Worm (Caenorhabditis elegans) whole organism, L1 larva: ENCODE data around the gene C14B1.3.

Experiments
- C16A3.4 ChIP-seq: fragments of 150-350 bp; optimal IDR thresholded peaks from 2 replicates; lab custom pipeline; 2014; ENCODE audit warnings: missing biosample characterization, missing genetic modification characterization
- C34B4.2 ChIP-seq: sonication (generic microtip); optimal IDR thresholded peaks from 2 replicates; lab custom pipeline; 2017; ENCODE audit warnings: mild to moderate bottlenecking, missing genetic modification characterization, missing compliant biosample characterization
- F16B12.6 ChIP-seq: fragments of 150-350 bp; optimal IDR thresholded peaks from 2 replicates; lab custom pipeline; 2014; ENCODE audit warnings: missing biosample characterization, missing genetic modification characterization
- aha-1 ChIP-seq: fragments of 150-350 bp; optimal IDR thresholded peaks from 2 replicates; lab custom pipeline; 2014; ENCODE audit warnings: missing biosample characterization, missing genetic modification characterization
- alr-1 ChIP-seq: fragments of 200-800 bp; sonication (Bioruptor generic); optimal IDR thresholded peaks from 2 replicates; lab custom pipeline; 2018; ENCODE audit warnings: borderline replicate concordance, mild to moderate bottlenecking, missing genetic modification characterization, missing compliant biosample characterization
- aly-2 ChIP-seq: fragments of 150-350 bp; optimal IDR thresholded peaks from 2 replicates; lab custom pipeline; 2014; ENCODE audit warnings: missing biosample characterization, missing genetic modification characterization
- blmp-1 ChIP-seq: fragments of 150-350 bp; optimal IDR thresholded peaks from 2 replicates; lab custom pipeline; 2014; ENCODE audit warnings: missing biosample characterization, missing genetic modification characterization
- ceh-8 ChIP-seq: fragments of 200-800 bp; sonication (Bioruptor generic); optimal IDR thresholded peaks from 2 replicates; lab custom pipeline; 2018; ENCODE audit warnings: mild to moderate bottlenecking, missing genetic modification characterization, moderate library complexity, missing compliant biosample characterization
- ceh-82 ChIP-seq, 3 experiments: fragments of 150-350 bp in 1 of 3; sonication (generic microtip) in 2 of 3; optimal IDR thresholded peaks; 2 replicates each; lab custom pipeline; 2014 to 2017; ENCODE audit warnings: missing biosample characterization in 3 of 3, missing genetic modification characterization in 3 of 3
- dsc-1 ChIP-seq: sonication (generic microtip); optimal IDR thresholded peaks from 2 replicates; lab custom pipeline; 2016; ENCODE audit warnings: mild to moderate bottlenecking, missing genetic modification characterization, missing compliant biosample characterization
- efl-1 ChIP-seq, 4 experiments: fragments of 150-350 bp; optimal IDR thresholded peaks in 3 of 4; peaks in 1 of 4; 1 replicate in 1 of 4; 2 replicates in 3 of 4; lab custom pipeline; 2014; ENCODE audit warnings: missing biosample characterization in 2 of 4, missing genetic modification characterization in 2 of 4, missing genetic modification reagents in 2 of 4
- egl-13 ChIP-seq: sonication (generic microtip); optimal IDR thresholded peaks from 2 replicates; lab custom pipeline; 2016; ENCODE audit warnings: missing genotype, missing genetic modification reagents, missing genetic modification characterization, missing compliant biosample characterization
- egl-27 ChIP-seq, 2 experiments: fragments of 150-350 bp in 1 of 2; sonication (generic microtip); optimal IDR thresholded peaks; 3 replicates each; lab custom pipeline; 2017 to 2018; ENCODE audit warnings: missing biosample characterization in 2 of 2, missing genetic modification characterization in 2 of 2, missing genetic modification reagents in 2 of 2
- ets-5 ChIP-seq: fragments of 200-800 bp; sonication (Bioruptor generic); IDR thresholded peaks from 2 replicates; pipeline ENCODE4 v1.3.6; 2022; ENCODE audit warnings: missing genetic modification characterization, missing compliant biosample characterization
- fkh-10 ChIP-seq: sonication (generic microtip); optimal IDR thresholded peaks from 2 replicates; lab custom pipeline; 2017; ENCODE audit warnings: missing biosample characterization, missing genetic modification reagents, missing genetic modification characterization
- hlh-17 ChIP-seq: fragments of 200-800 bp; sonication (Bioruptor generic); optimal IDR thresholded peaks from 2 replicates; lab custom pipeline; 2018; ENCODE audit warnings: missing genetic modification characterization, mild to moderate bottlenecking, missing compliant biosample characterization, moderate library complexity, borderline replicate concordance
- isw-1 ChIP-seq: fragments of 200-800 bp; sonication (Bioruptor generic); IDR thresholded peaks from 2 replicates; pipeline ENCODE4 v1.3.6; 2022; ENCODE audit warnings: missing genetic modification characterization, missing compliant biosample characterization
- lin-13 ChIP-seq: fragments of 150-350 bp; optimal IDR thresholded peaks from 2 replicates; lab custom pipeline; 2014; ENCODE audit warnings: missing biosample characterization, missing genetic modification reagents, missing genetic modification characterization
- lin-14 ChIP-seq: fragments of 200-800 bp; sonication (Bioruptor generic); optimal IDR thresholded peaks from 2 replicates; lab custom pipeline; 2018; ENCODE audit warnings: mild to moderate bottlenecking, missing genetic modification characterization, moderate library complexity, missing compliant biosample characterization
- lin-15B ChIP-seq: fragments of 150-350 bp; sonication (generic microtip); optimal IDR thresholded peaks from 3 replicates; lab custom pipeline; 2014; ENCODE audit warnings: missing biosample characterization, missing genetic modification characterization
- lin-35 ChIP-seq, 2 experiments: fragments of 150-350 bp; optimal IDR thresholded peaks; 2 replicates each; lab custom pipeline; 2014; ENCODE audit warnings: missing biosample characterization in 2 of 2, missing genetic modification characterization in 2 of 2, missing genetic modification reagents in 2 of 2
- mdl-1 ChIP-seq, 2 experiments: fragments of 150-350 bp; optimal IDR thresholded peaks; 2 replicates each; lab custom pipeline; 2014 to 2017; ENCODE audit warnings: missing biosample characterization in 2 of 2, missing genetic modification characterization in 2 of 2, inconsistent platforms in 1 of 2
- mef-2 ChIP-seq: fragments of 150-350 bp; optimal IDR thresholded peaks from 2 replicates; lab custom pipeline; 2014; ENCODE audit warnings: missing biosample characterization, missing genetic modification characterization
- mep-1 ChIP-seq: fragments of 150-350 bp; optimal IDR thresholded peaks from 2 replicates; lab custom pipeline; 2014; ENCODE audit warnings: missing biosample characterization, missing genetic modification characterization
- nhr-11 ChIP-seq: fragments of 150-350 bp; optimal IDR thresholded peaks from 2 replicates; lab custom pipeline; 2014; ENCODE audit warnings: missing biosample characterization, missing genetic modification characterization
- nhr-12 ChIP-seq: sonication (generic microtip); optimal IDR thresholded peaks from 2 replicates; lab custom pipeline; 2017; ENCODE audit warnings: missing biosample characterization, missing genetic modification characterization
- nhr-19 ChIP-seq: fragments of 200-800 bp; sonication (Bioruptor generic); conservative IDR thresholded peaks from 2 replicates; pipeline ENCODE4 v1.3.6; 2022; ENCODE audit warnings: missing genetic modification characterization, missing compliant biosample characterization
- nhr-20 ChIP-seq: sonication (generic microtip); optimal IDR thresholded peaks from 2 replicates; lab custom pipeline; 2016; ENCODE audit warnings: mild to moderate bottlenecking, missing genetic modification characterization, missing compliant biosample characterization
- nhr-237 ChIP-seq: fragments of 150-350 bp; optimal IDR thresholded peaks from 2 replicates; lab custom pipeline; 2014; ENCODE audit warnings: missing biosample characterization, missing genetic modification characterization
- nhr-28 ChIP-seq: fragments of 150-350 bp; optimal IDR thresholded peaks from 2 replicates; lab custom pipeline; 2014; ENCODE audit warnings: missing biosample characterization, missing genetic modification characterization
- nhr-71 ChIP-seq: sonication (generic microtip); optimal IDR thresholded peaks from 2 replicates; lab custom pipeline; 2016; ENCODE audit warnings: mild to moderate bottlenecking, missing genetic modification characterization, moderate library complexity, missing compliant biosample characterization
- nhr-90 ChIP-seq: sonication (generic microtip); optimal IDR thresholded peaks from 2 replicates; lab custom pipeline; 2016; ENCODE audit warnings: mild to moderate bottlenecking, missing genetic modification characterization, missing compliant biosample characterization; ENCODE audit not compliant: poor library complexity
- rnt-1 ChIP-seq: sonication (generic microtip); optimal IDR thresholded peaks from 2 replicates; lab custom pipeline; 2016; ENCODE audit warnings: mild to moderate bottlenecking, missing genetic modification characterization, moderate library complexity, missing compliant biosample characterization
- skn-1 ChIP-seq: fragments of 150-350 bp; optimal IDR thresholded peaks from 2 replicates; lab custom pipeline; 2014; ENCODE audit warnings: missing biosample characterization, missing genetic modification characterization
- snu-23 ChIP-seq: sonication (generic microtip); optimal IDR thresholded peaks from 2 replicates; lab custom pipeline; 2016; ENCODE audit warnings: missing genetic modification characterization, missing compliant biosample characterization
- sptf-1 ChIP-seq: fragments of 150-350 bp; optimal IDR thresholded peaks from 2 replicates; lab custom pipeline; 2014; ENCODE audit warnings: missing biosample characterization, missing genetic modification characterization
- unc-130 ChIP-seq: fragments of 150-350 bp; optimal IDR thresholded peaks from 2 replicates; lab custom pipeline; 2017; ENCODE audit warnings: missing biosample characterization, missing genetic modification characterization, inconsistent platforms
- unc-62 ChIP-seq: fragments of 150-350 bp; optimal IDR thresholded peaks from 2 replicates; lab custom pipeline; 2014; ENCODE audit warnings: missing biosample characterization, missing genetic modification reagents, missing genetic modification characterization
- unc-86 ChIP-seq: sonication (generic microtip); optimal IDR thresholded peaks from 2 replicates; lab custom pipeline; 2016; ENCODE audit warnings: missing genetic modification characterization, missing compliant biosample characterization
- unc-98 ChIP-seq: fragments of 200-800 bp; sonication (Bioruptor generic); IDR thresholded peaks from 2 replicates; pipeline ENCODE4 v1.3.6; 2022; ENCODE audit warnings: missing genetic modification characterization, missing compliant biosample characterization
- vab-15 ChIP-seq: sonication (generic microtip); optimal IDR thresholded peaks from 2 replicates; lab custom pipeline; 2017; ENCODE audit warnings: missing genotype, mild to moderate bottlenecking, missing genetic modification characterization, missing compliant biosample characterization
- xbp-1 ChIP-seq: sonication (generic microtip); optimal IDR thresholded peaks from 2 replicates; lab custom pipeline; 2016; ENCODE audit warnings: missing genetic modification characterization, missing compliant biosample characterization
- zag-1 ChIP-seq: fragments of 150-350 bp; optimal IDR thresholded peaks from 2 replicates; lab custom pipeline; 2014; ENCODE audit warnings: missing biosample characterization, missing genetic modification characterization
- zip-4 ChIP-seq: fragments of 200-800 bp; sonication (Bioruptor generic); optimal IDR thresholded peaks from 2 replicates; lab custom pipeline; 2018; ENCODE audit warnings: mild to moderate bottlenecking, missing genetic modification characterization, moderate library complexity, missing compliant biosample characterization
- ztf-11 ChIP-seq, 2 experiments: sonication (generic microtip); optimal IDR thresholded peaks; 2 replicates each; lab custom pipeline; 2016 to 2017; ENCODE audit warnings: missing genetic modification characterization in 2 of 2, missing biosample characterization in 1 of 2, missing compliant biosample characterization in 1 of 2
- ztf-4 ChIP-seq: fragments of 150-350 bp; optimal IDR thresholded peaks from 2 replicates; lab custom pipeline; 2014; ENCODE audit warnings: missing biosample characterization, missing genetic modification characterization

The C14B1.3 gene

ce11 chrIII:3672839-3673238, 30.5 kb upstream of the C14B1.3 start (continued):
- TF ChIP-seq rnt-1 (tag; lab: Kevin White, UChicago) (no peak), unc-98 (GFP tag; lab: Robert Waterston, UW) (no peak), zip-4 (GFP tag; lab: Kevin White, UChicago) (no peak), efl-1 (optimal IDR thresholded peaks at IDR 0.05; lab: Kevin White, UChicago) (peak in 1 of 2 experiments; percentile 18), efl-1 (GFP tag; optimal IDR thresholded peaks at IDR 0.05 in 1 of 2; lab: Kevin White, UChicago) (peak in 1 of 2 experiments; percentile 85), unc-62 (GFP tag; lab: Kevin White, UChicago) (no peak), ztf-4 (tag; lab: Kevin White, UChicago) (no peak), egl-13 (no peak), hlh-17 (no peak), snu-23 (GFP tag; lab: Kevin White, UChicago) (peak; percentile 50), nhr-19 (GFP tag; lab: Robert Waterston, UW) (no peak), mef-2 (tag; lab: Kevin White, UChicago) (no peak), lin-13 (peak; percentile 25), mep-1 (peak; percentile 28), nhr-71 (peak; percentile 41), vab-15 (tag; lab: Kevin White, UChicago) (no peak), lin-14 (peak; percentile 90), ets-5 (GFP tag; lab: Robert Waterston, UW) (no peak)

ce11 chrIII:3674149-3674548, 29.2 kb upstream of the C14B1.3 start:
- TF ChIP-seq dsc-1 (peak; percentile 60), isw-1 (GFP tag; lab: Robert Waterston, UW) (no peak)

- no peak for TF ChIP-seq mef-2 (tag; lab: Kevin White, UChicago)
- no peak for TF ChIP-seq egl-27 (tag; optimal IDR thresholded peaks at IDR 0.05; lab: Kevin White, UChicago)
- no peak for TF ChIP-seq lin-35 (GFP tag; optimal IDR thresholded peaks at IDR 0.05; lab: Kevin White, UChicago)
- TF ChIP-seq blmp-1 (tag; lab: Kevin White, UChicago): peak; percentile 94
- no peak for TF ChIP-seq F16B12.6
- no peak for TF ChIP-seq ztf-11 (tag; optimal IDR thresholded peaks at IDR 0.05; lab: Kevin White, UChicago)
Observed at ce11 chrIII:3675480-3675879, 27.9 kb upstream of the C14B1.3 start.

ce11 chrIII:3677378-3677777, 26.0 kb upstream of the C14B1.3 start:
- peak in 1 of 2 experiments; percentile 30 for TF ChIP-seq mdl-1 (tag; optimal IDR thresholded peaks at IDR 0.05; lab: Kevin White, UChicago)
- no peak for TF ChIP-seq unc-130 (tag; lab: Kevin White, UChicago)
- peak; percentile 49 to 65 (median 55) for TF ChIP-seq ceh-82 (tag; optimal IDR thresholded peaks at IDR 0.05; lab: Kevin White, UChicago)
- no peak for TF ChIP-seq aha-1 (tag; lab: Kevin White, UChicago)
- no peak for TF ChIP-seq nhr-28 (tag; lab: Kevin White, UChicago)
- TF ChIP-seq egl-13: peak; percentile 78
- TF ChIP-seq dsc-1: peak; percentile 71
- TF ChIP-seq nhr-11 (tag; lab: Kevin White, UChicago): no peak
- peak; percentile 45 for TF ChIP-seq isw-1 (GFP tag; lab: Robert Waterston, UW)
- TF ChIP-seq C16A3.4 (tag; lab: Kevin White, UChicago): no peak
- peak; percentile 5 for TF ChIP-seq skn-1 (tag; lab: Kevin White, UChicago)
- no peak for TF ChIP-seq sptf-1 (tag; lab: Kevin White, UChicago)
- no peak for TF ChIP-seq nhr-12
- TF ChIP-seq mep-1: peak; percentile 53
- peak; percentile 33 for TF ChIP-seq ztf-4 (tag; lab: Kevin White, UChicago)
- TF ChIP-seq hlh-17: no peak
- TF ChIP-seq nhr-237 (tag; lab: Kevin White, UChicago): no peak
- TF ChIP-seq nhr-20 (tag; lab: Kevin White, UChicago): peak; percentile 6
- peak; percentile 33 for TF ChIP-seq lin-13
- no peak for TF ChIP-seq ceh-8
- no peak for TF ChIP-seq C34B4.2 (tag; lab: Kevin White, UChicago)
- TF ChIP-seq xbp-1 (tag; lab: Kevin White, UChicago): peak; percentile 60
- TF ChIP-seq unc-86: peak; percentile 79
- TF ChIP-seq zip-4 (GFP tag; lab: Kevin White, UChicago): no peak
- TF ChIP-seq fkh-10: peak; percentile 23
- TF ChIP-seq nhr-90: no peak
- TF ChIP-seq alr-1 (tag; lab: Kevin White, UChicago): no peak
- no peak for TF ChIP-seq aly-2 (tag; lab: Kevin White, UChicago)
- peak; percentile 64 for TF ChIP-seq efl-1 (optimal IDR thresholded peaks at IDR 0.05; lab: Kevin White, UChicago)
- peak; percentile 24 to 94 for TF ChIP-seq efl-1 (GFP tag; optimal IDR thresholded peaks at IDR 0.05 in 1 of 2; lab: Kevin White, UChicago)
- TF ChIP-seq zag-1 (tag; lab: Kevin White, UChicago): no peak
- peak; percentile 38 for TF ChIP-seq lin-15B (tag; lab: Kevin White, UChicago)
